Fruit fly (Drosophila melanogaster): ENCODE data around the gene haf.

Gene haf

dm6 chr2L:1638650-1639549, 84.0 kb downstream of the haf start:
- TF ChIP-seq rn (GFP tag; IDR thresholded peaks at IDR 0.05) (no peak; the same call in 1 of the 2 replicates), CG17806 (tag; optimal IDR thresholded peaks at IDR 0.05) (peak; percentile 30), fd96Ca (GFP tag; IDR thresholded peaks at IDR 0.05) (peak; percentile 63; the same call in 2 of the 3 replicates), CG15710 (tag; optimal IDR thresholded peaks at IDR 0.05) (peak; percentile 68), CG14655 (GFP tag; optimal IDR thresholded peaks at IDR 0.05) (peak; percentile 81), Pif1A (GFP tag; optimal IDR thresholded peaks at IDR 0.05) (no peak), Snoo (tag; optimal IDR thresholded peaks at IDR 0.05) (no peak), CG9948 (tag; optimal IDR thresholded peaks at IDR 0.05) (peak; percentile 66), Ets98B (GFP tag; IDR thresholded peaks at IDR 0.05) (no peak; the same call in 1 of the 2 replicates), Pif1B (GFP tag; optimal IDR thresholded peaks at IDR 0.05) (peak; percentile 18), EcR (GFP tag; optimal IDR thresholded peaks at IDR 0.05) (no peak), gl (tag; optimal IDR thresholded peaks at IDR 0.05) (no peak), CG10348 (GFP tag; IDR thresholded peaks at IDR 0.05) (peak; percentile 65), CG32121 (GFP tag; IDR thresholded peaks at IDR 0.05) (peak; percentile 70), CG8159 (tag; optimal IDR thresholded peaks at IDR 0.05) (peak; percentile 69), CG12605 (GFP tag; IDR thresholded peaks at IDR 0.05) (no peak), CG13204 (GFP tag; optimal IDR thresholded peaks at IDR 0.05) (no peak), CG4496 (GFP tag; IDR thresholded peaks at IDR 0.05) (no peak; the same call in 2 of the 3 replicates), D1 (tag; optimal IDR thresholded peaks at IDR 0.05) (no peak), CG8301 (tag; optimal IDR thresholded peaks at IDR 0.05) (peak; percentile 64), CG34367 (tag; optimal IDR thresholded peaks at IDR 0.05) (no peak)

- TF ChIP-seq CG12605 (GFP tag; IDR thresholded peaks at IDR 0.05) = no peak
- peak; percentile 71 for TF ChIP-seq CG34367 (tag; optimal IDR thresholded peaks at IDR 0.05)
- TF ChIP-seq Ets98B (GFP tag; IDR thresholded peaks at IDR 0.05) = no peak
- TF ChIP-seq D1 (tag; optimal IDR thresholded peaks at IDR 0.05) = peak; percentile 54
- no peak for TF ChIP-seq rn (GFP tag; IDR thresholded peaks at IDR 0.05)
- TF ChIP-seq CG14655 (GFP tag; optimal IDR thresholded peaks at IDR 0.05) = peak; percentile 83
- peak; percentile 79 for TF ChIP-seq CG17806 (tag; optimal IDR thresholded peaks at IDR 0.05)
- TF ChIP-seq CG13204 (GFP tag; optimal IDR thresholded peaks at IDR 0.05) = peak; percentile 53
- TF ChIP-seq gl (tag; optimal IDR thresholded peaks at IDR 0.05) = peak; percentile 60
- peak; percentile 60 for TF ChIP-seq Snoo (tag; optimal IDR thresholded peaks at IDR 0.05)
- TF ChIP-seq CG8301 (tag; optimal IDR thresholded peaks at IDR 0.05) = peak; percentile 67
- no peak; the same call in 2 of the 3 replicates for TF ChIP-seq CG4496 (GFP tag; IDR thresholded peaks at IDR 0.05)
- TF ChIP-seq CG9948 (tag; optimal IDR thresholded peaks at IDR 0.05) = peak; percentile 83
- no peak for TF ChIP-seq fd96Ca (GFP tag; IDR thresholded peaks at IDR 0.05)
- TF ChIP-seq Pif1A (GFP tag; optimal IDR thresholded peaks at IDR 0.05) = peak; percentile 32
- TF ChIP-seq CG32121 (GFP tag; IDR thresholded peaks at IDR 0.05) = no peak
- TF ChIP-seq Pif1B (GFP tag; optimal IDR thresholded peaks at IDR 0.05) = peak; percentile 56
- peak; percentile 82 for TF ChIP-seq CG15710 (tag; optimal IDR thresholded peaks at IDR 0.05)
- no peak for TF ChIP-seq CG10348 (GFP tag; IDR thresholded peaks at IDR 0.05)
- no peak for TF ChIP-seq EcR (GFP tag; optimal IDR thresholded peaks at IDR 0.05)
- peak; percentile 85 for TF ChIP-seq CG8159 (tag; optimal IDR thresholded peaks at IDR 0.05)
Measured at dm6 chr2L:1643252-1643864, 88.4 kb downstream of the haf start.

dm6 chr2L:1644378-1644777, 89.4 kb downstream of the haf start:
- TF ChIP-seq D1 (tag; optimal IDR thresholded peaks at IDR 0.05) (peak; percentile 20), CG32121 (GFP tag; IDR thresholded peaks at IDR 0.05) (peak; percentile 29; the same call in 1 of the 2 replicates), gl (tag; optimal IDR thresholded peaks at IDR 0.05) (no peak)

dm6 chr2L:1645328-1645727, 90.4 kb downstream of the haf start:
- TF ChIP-seq Snoo (tag; optimal IDR thresholded peaks at IDR 0.05) = no peak
- no peak for TF ChIP-seq rn (GFP tag; IDR thresholded peaks at IDR 0.05)

dm6 chr2L:1646037-1646436, 91.1 kb downstream of the haf start:
- TF ChIP-seq rn (GFP tag; IDR thresholded peaks at IDR 0.05) = no peak
- no peak for TF ChIP-seq fd96Ca (GFP tag; IDR thresholded peaks at IDR 0.05)
- TF ChIP-seq CG15710 (tag; optimal IDR thresholded peaks at IDR 0.05) = no peak
- no peak for TF ChIP-seq CG8159 (tag; optimal IDR thresholded peaks at IDR 0.05)
- no peak for TF ChIP-seq EcR (GFP tag; optimal IDR thresholded peaks at IDR 0.05)
- TF ChIP-seq CG10348 (GFP tag; IDR thresholded peaks at IDR 0.05) = no peak
- no peak for TF ChIP-seq CG12605 (GFP tag; IDR thresholded peaks at IDR 0.05)
- TF ChIP-seq CG14655 (GFP tag; optimal IDR thresholded peaks at IDR 0.05) = no peak
- no peak for TF ChIP-seq Pif1A (GFP tag; optimal IDR thresholded peaks at IDR 0.05)
- no peak for TF ChIP-seq CG17806 (tag; optimal IDR thresholded peaks at IDR 0.05)
- TF ChIP-seq Pif1B (GFP tag; optimal IDR thresholded peaks at IDR 0.05) = no peak
- no peak for TF ChIP-seq CG34367 (tag; optimal IDR thresholded peaks at IDR 0.05)
- no peak for TF ChIP-seq CG8301 (tag; optimal IDR thresholded peaks at IDR 0.05)
- TF ChIP-seq CG9948 (tag; optimal IDR thresholded peaks at IDR 0.05) = no peak
- TF ChIP-seq CG13204 (GFP tag; optimal IDR thresholded peaks at IDR 0.05) = no peak
- no peak for TF ChIP-seq gl (tag; optimal IDR thresholded peaks at IDR 0.05)
- TF ChIP-seq CG4496 (GFP tag; IDR thresholded peaks at IDR 0.05) = no peak
- no peak for TF ChIP-seq Snoo (tag; optimal IDR thresholded peaks at IDR 0.05)
- TF ChIP-seq CG32121 (GFP tag; IDR thresholded peaks at IDR 0.05) = no peak
- TF ChIP-seq D1 (tag; optimal IDR thresholded peaks at IDR 0.05) = no peak

Measured in whole organism, pupa.